Worm (Caenorhabditis elegans) whole organism, young adult: ENCODE data around the gene srh-73.

Source experiments
- ZK185.1 ChIP-seq: sonication (generic microtip); optimal IDR thresholded peaks from 2 replicates; lab custom pipeline; 2016; ENCODE audit warnings: mild to moderate bottlenecking, missing genetic modification characterization, missing compliant biosample characterization; ENCODE audit not compliant: poor library complexity, severe bottlenecking
- atf-7 ChIP-seq: sonication (generic microtip); optimal IDR thresholded peaks from 2 replicates; lab custom pipeline; 2017; ENCODE audit warnings: mild to moderate bottlenecking, missing genetic modification characterization, missing compliant biosample characterization
- dpl-1 ChIP-seq: fragments of 150-350 bp; optimal IDR thresholded peaks from 2 replicates; lab custom pipeline; 2014; ENCODE audit warnings: missing biosample characterization, missing genetic modification reagents, missing genetic modification characterization
- egrh-3 ChIP-seq: fragments of 200-800 bp; sonication (Bioruptor generic); IDR thresholded peaks from 2 replicates; pipeline ENCODE4 v1.3.6; 2022; ENCODE audit warnings: missing genetic modification reagents, missing genetic modification characterization, missing compliant biosample characterization
- lin-54 ChIP-seq: fragments of 200-800 bp; sonication (Bioruptor generic); optimal IDR thresholded peaks from 2 replicates; lab custom pipeline; 2018; ENCODE audit warnings: mild to moderate bottlenecking, missing genetic modification characterization, missing compliant biosample characterization
- repo-1 ChIP-seq: sonication (generic microtip); optimal IDR thresholded peaks from 2 replicates; lab custom pipeline; 2017; ENCODE audit warnings: mild to moderate bottlenecking, missing genetic modification characterization, missing compliant biosample characterization
- zim-3 ChIP-seq: sonication (generic microtip); optimal IDR thresholded peaks from 2 replicates; lab custom pipeline; 2017; ENCODE audit warnings: mild to moderate bottlenecking, missing genetic modification characterization, moderate library complexity, missing compliant biosample characterization

DNA sequence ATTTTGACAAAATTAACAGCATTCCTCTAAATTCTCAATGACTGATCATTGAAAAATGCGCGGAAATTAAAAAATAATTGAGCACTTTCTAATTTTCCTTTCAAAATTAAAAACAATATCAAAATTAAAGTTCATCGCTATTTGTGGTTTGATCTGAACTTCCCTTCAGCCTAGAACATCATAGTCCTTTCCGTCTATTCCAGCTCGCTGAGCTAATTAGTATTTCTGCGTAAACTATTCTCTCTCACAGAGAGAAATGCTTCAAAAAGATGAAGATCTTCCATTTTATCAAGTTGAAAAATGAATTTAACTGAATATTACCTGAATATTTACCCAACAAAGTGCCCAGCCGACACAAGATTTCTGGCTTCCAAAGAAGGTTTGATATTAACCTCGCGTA lies 4.9 kb upstream of the srh-73 start, which contains the start of gene srh-68:
- TF ChIP-seq repo-1, result no peak
- no peak for TF ChIP-seq zim-3 (tag; lab: Kevin White, UChicago)
- no peak for TF ChIP-seq atf-7 (tag; lab: Kevin White, UChicago)
- no peak for TF ChIP-seq ZK185.1 (tag; lab: Kevin White, UChicago)
- no peak for TF ChIP-seq dpl-1 (GFP tag; lab: Kevin White, UChicago)
- TF ChIP-seq egrh-3 (GFP tag; lab: Robert Waterston, UW), result no peak
- no peak for TF ChIP-seq lin-54 (GFP tag; lab: Kevin White, UChicago)
